Fruit fly (Drosophila melanogaster) whole organism, pupa: ENCODE data around the gene Qsox2.

Experiments used
- CG10348 ChIP-seq: fragments of 200-800 bp; sonication (Bioruptor generic); IDR thresholded peaks from 2 replicates; pipeline ENCODE4 v1.3.6; 2022; ENCODE audit warnings: missing biosample characterization, missing genetic modification characterization
- CG34367 ChIP-seq: fragments of 200-800 bp; sonication (Bioruptor generic); optimal IDR thresholded peaks from 2 replicates; lab custom pipeline; 2018; ENCODE audit warnings: missing biosample characterization, mild to moderate bottlenecking, missing genetic modification characterization
- CG8301 ChIP-seq: fragments of 200-800 bp; sonication (Bioruptor generic); optimal IDR thresholded peaks from 2 replicates; lab custom pipeline; 2018; ENCODE audit warnings: missing biosample characterization, mild to moderate bottlenecking, missing genetic modification characterization
- Ets98B ChIP-seq: fragments of 200-800 bp; sonication (Bioruptor generic); IDR thresholded peaks from 2 replicates; pipeline ENCODE4 v1.3.6; 2022; ENCODE audit warnings: missing biosample characterization, missing genetic modification characterization
- fd96Ca ChIP-seq: fragments of 200-800 bp; sonication (Bioruptor generic); IDR thresholded peaks from 3 replicates; pipeline ENCODE4 v1.3.6; 2022; ENCODE audit warnings: missing biosample characterization, missing genetic modification characterization

DNA sequence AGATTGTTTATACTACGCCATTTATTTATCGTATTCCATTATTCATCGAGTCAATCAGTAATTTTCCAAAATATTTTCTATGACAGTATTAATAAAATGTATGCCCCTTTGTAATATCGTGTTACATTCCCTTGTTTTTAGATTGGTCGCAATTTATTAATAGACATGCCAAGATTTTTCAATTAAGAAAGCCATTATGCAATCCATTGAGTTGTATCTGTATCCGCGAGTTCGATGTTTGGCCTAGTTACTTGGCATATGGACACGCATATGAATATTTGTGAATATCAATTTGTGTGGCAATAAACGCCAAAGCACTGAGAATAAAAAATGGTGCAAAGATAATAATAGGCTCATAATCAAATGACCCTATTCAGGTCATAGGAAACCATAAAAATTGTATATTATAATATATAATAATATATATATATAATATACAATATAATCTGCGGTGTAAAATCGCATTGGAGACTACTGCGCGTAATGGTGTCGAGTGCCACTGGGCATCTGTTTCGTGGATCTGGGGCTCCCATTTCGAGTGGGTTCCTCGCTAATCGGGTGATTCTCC, 49.6 kb upstream of the Qsox2 start:
- TF ChIP-seq Ets98B (GFP tag; lab: Robert Waterston, UW), result no peak
- TF ChIP-seq CG8301, result no peak
- no peak for TF ChIP-seq CG34367 (tag; lab: Kevin White, UChicago)
- no peak for TF ChIP-seq CG10348 (GFP tag; lab: Robert Waterston, UW)
- no peak for TF ChIP-seq fd96Ca (GFP tag; lab: Robert Waterston, UW)
